Fruit fly (Drosophila melanogaster) whole organism: Measurements from ENCODE around the gene Gclc.

ENCODE experiments used
- CG8478 ChIP-seq: fragments of >200 bp; optimal IDR thresholded peaks from 2 replicates; lab custom pipeline; 2018; ENCODE audit warnings: inconsistent platforms
- EcR ChIP-seq, 2 experiments: fragments of >200 bp; optimal IDR thresholded peaks; 2 replicates each; lab custom pipeline; 2017; ENCODE audit warnings: missing biosample characterization in 2 of 2, missing genetic modification characterization in 2 of 2, missing genetic modification reagents in 2 of 2
- pan ChIP-seq: fragments of >200 bp; optimal IDR thresholded peaks from 2 replicates; lab custom pipeline; 2017
- psq ChIP-seq: fragments of >200 bp; optimal IDR thresholded peaks from 2 replicates; lab custom pipeline; 2017
- usp ChIP-seq: fragments of >200 bp; optimal IDR thresholded peaks from 2 replicates; lab custom pipeline; 2017; ENCODE audit warnings: missing biosample characterization, missing genetic modification characterization, mixed read lengths

DNA sequence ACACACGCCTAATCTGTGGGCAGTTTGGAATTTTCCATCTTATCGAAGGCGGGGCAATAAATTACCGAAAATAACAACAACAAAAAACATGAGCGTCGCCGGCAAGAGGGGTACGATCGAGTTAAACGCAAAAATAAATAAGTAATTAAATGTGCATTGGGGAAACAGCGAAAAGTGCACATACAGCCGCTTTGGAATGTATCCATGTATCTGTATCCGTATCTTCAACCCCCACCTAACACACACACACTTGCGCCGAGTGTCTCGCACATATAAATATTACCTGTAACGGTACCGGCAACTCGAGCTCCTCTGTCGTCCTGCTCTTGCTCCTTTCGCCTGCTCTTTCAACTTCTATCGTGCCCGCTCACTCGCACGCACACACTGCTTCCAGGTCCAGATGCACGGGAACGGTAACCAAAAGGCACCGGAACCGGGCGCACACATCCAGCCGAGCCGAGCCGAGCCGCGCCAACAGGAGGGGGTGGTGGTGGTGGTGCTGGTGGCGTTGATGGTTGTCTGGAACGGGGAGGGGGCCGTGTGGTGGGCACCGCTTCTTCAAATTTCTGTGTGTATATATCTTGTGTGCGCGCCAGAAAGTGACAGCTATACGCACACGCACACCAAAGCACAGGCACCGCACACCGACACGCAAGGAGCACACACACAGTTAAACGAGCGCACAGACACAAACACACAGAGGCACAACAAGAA is 25.6 kb upstream of the Gclc start:
- no peak for TF ChIP-seq pan
- no peak for TF ChIP-seq usp (GFP tag; lab: Kevin White, UChicago)
- peak; percentile 87 for TF ChIP-seq CG8478 (lab: Kevin White, UChicago)
- TF ChIP-seq psq (lab: Kevin White, UChicago) = no peak
- no peak for TF ChIP-seq EcR (GFP tag; optimal IDR thresholded peaks at IDR 0.05; lab: Kevin White, UChicago)
